Fruit fly (Drosophila melanogaster) whole organism, embryonic: ENCODE results near the gene CG12470.

Experiments used
- ATbp ChIP-seq: fragments of 200-800 bp; sonication (Bioruptor generic); optimal IDR thresholded peaks from 2 replicates; lab custom pipeline; 2017; ENCODE audit warnings: missing biosample characterization, mild to moderate bottlenecking, missing genetic modification characterization, missing genetic modification reagents
- Atf-2 ChIP-seq: fragments of 200-800 bp; sonication (Bioruptor generic); optimal IDR thresholded peaks from 2 replicates; lab custom pipeline; 2016; ENCODE audit warnings: missing biosample characterization, missing genetic modification characterization
- Bgb ChIP-seq: fragments of 200-800 bp; sonication (Bioruptor generic); IDR thresholded peaks from 2 replicates; pipeline ENCODE4 v1.3.6; 2022; ENCODE audit warnings: missing biosample characterization, missing genetic modification characterization; ENCODE audit not compliant: partially characterized antibody
- CG10209 ChIP-seq: fragments of 200-800 bp; sonication (Bioruptor generic); optimal IDR thresholded peaks from 3 replicates; lab custom pipeline; 2017; ENCODE audit warnings: missing biosample characterization, mild to moderate bottlenecking, missing genetic modification characterization, missing genetic modification reagents
- CG11247 ChIP-seq: fragments of 200-800 bp; sonication (Bioruptor generic); IDR thresholded peaks from 2 replicates; pipeline ENCODE4 v1.3.6; 2022; ENCODE audit warnings: missing biosample characterization, missing genetic modification characterization
- CG11723 ChIP-seq: fragments of 200-800 bp; sonication (Bioruptor generic); optimal IDR thresholded peaks from 2 replicates; lab custom pipeline; 2017; ENCODE audit warnings: missing biosample characterization, mild to moderate bottlenecking, missing genetic modification characterization
- CG1233 ChIP-seq: fragments of 200-800 bp; sonication (Bioruptor generic); optimal IDR thresholded peaks from 4 replicates; lab custom pipeline; 2018; ENCODE audit warnings: missing biosample characterization, mild to moderate bottlenecking, missing genetic modification characterization
- CG12769 ChIP-seq: fragments of 200-800 bp; sonication (Bioruptor generic); optimal IDR thresholded peaks from 2 replicates; lab custom pipeline; 2019; ENCODE audit warnings: missing biosample characterization, mild to moderate bottlenecking, missing genetic modification characterization, moderate library complexity
- CG12942 ChIP-seq: fragments of 200-800 bp; sonication (Bioruptor generic); optimal IDR thresholded peaks from 3 replicates; lab custom pipeline; 2016; ENCODE audit warnings: missing biosample characterization, missing genetic modification characterization
- CG1647 ChIP-seq: fragments of 200-800 bp; sonication (Bioruptor generic); optimal IDR thresholded peaks from 3 replicates; lab custom pipeline; 2016; ENCODE audit warnings: missing biosample characterization, missing genetic modification characterization
- CG2202 ChIP-seq: fragments of 200-800 bp; sonication (Bioruptor generic); optimal IDR thresholded peaks from 2 replicates; lab custom pipeline; 2018; ENCODE audit warnings: missing biosample characterization, mild to moderate bottlenecking, missing genetic modification characterization
- CG30020 ChIP-seq: fragments of 200-800 bp; optimal IDR thresholded peaks from 2 replicates; lab custom pipeline; 2019; ENCODE audit warnings: missing biosample characterization, mild to moderate bottlenecking, missing genetic modification characterization, moderate library complexity
- CG33557 ChIP-seq: fragments of 200-800 bp; sonication (Bioruptor generic); optimal IDR thresholded peaks from 2 replicates; lab custom pipeline; 2019; ENCODE audit warnings: missing biosample characterization, mild to moderate bottlenecking, missing genetic modification characterization, moderate library complexity
- CG34422 ChIP-seq: fragments of 200-800 bp; sonication (Bioruptor generic); IDR thresholded peaks from 3 replicates; pipeline ENCODE4 v1.3.6; 2022; ENCODE audit warnings: missing biosample characterization, missing genetic modification characterization
- CG4328 ChIP-seq: fragments of 200-800 bp; sonication (Bioruptor generic); optimal IDR thresholded peaks from 3 replicates; lab custom pipeline; 2017; ENCODE audit warnings: missing biosample characterization, missing genetic modification reagents, missing genetic modification characterization
- CG43689 ChIP-seq: fragments of 200-800 bp; sonication (Bioruptor generic); IDR thresholded peaks from 2 replicates; pipeline ENCODE4 v1.3.6; 2022; ENCODE audit warnings: missing biosample characterization, missing genetic modification characterization
- CG4707 ChIP-seq: fragments of 200-800 bp; sonication (Bioruptor generic); optimal IDR thresholded peaks from 2 replicates; lab custom pipeline; 2018; ENCODE audit warnings: missing biosample characterization, mild to moderate bottlenecking, missing genetic modification characterization, moderate library complexity
- CG8478 ChIP-seq: fragments of >200 bp; optimal IDR thresholded peaks from 2 replicates; lab custom pipeline; 2018
- Camta ChIP-seq: fragments of 200-800 bp; sonication (Bioruptor generic); optimal IDR thresholded peaks from 2 replicates; lab custom pipeline; 2016; ENCODE audit warnings: missing biosample characterization, missing genetic modification characterization
- CoRest ChIP-seq: fragments of 200-800 bp; sonication (Bioruptor generic); optimal IDR thresholded peaks from 3 replicates; lab custom pipeline; 2018; ENCODE audit warnings: missing biosample characterization, mild to moderate bottlenecking, missing genetic modification characterization, moderate library complexity
- Doc2 ChIP-seq: fragments of 200-800 bp; sonication (Bioruptor generic); IDR thresholded peaks from 2 replicates; pipeline ENCODE4 v1.3.6; 2022; ENCODE audit warnings: missing biosample characterization, missing genetic modification characterization
- Hmx ChIP-seq: fragments of 200-800 bp; sonication (Bioruptor generic); optimal IDR thresholded peaks from 2 replicates; lab custom pipeline; 2016; ENCODE audit warnings: missing biosample characterization, missing genetic modification characterization
- Hr3 ChIP-seq: fragments of 200-800 bp; sonication (Bioruptor generic); optimal IDR thresholded peaks from 3 replicates; lab custom pipeline; 2016; ENCODE audit warnings: missing biosample characterization, missing genetic modification characterization
- Max ChIP-seq: fragments of 200-800 bp; sonication (Bioruptor generic); optimal IDR thresholded peaks from 2 replicates; lab custom pipeline; 2016; ENCODE audit warnings: missing biosample characterization, mild to moderate bottlenecking, missing genetic modification characterization
- Neu2 ChIP-seq: fragments of 200-800 bp; sonication (Bioruptor generic); optimal IDR thresholded peaks from 3 replicates; lab custom pipeline; 2016; ENCODE audit warnings: missing biosample characterization, missing genetic modification characterization, borderline replicate concordance
- Rfx ChIP-seq: fragments of 200-800 bp; sonication (Bioruptor generic); IDR thresholded peaks from 2 replicates; pipeline ENCODE4 v1.3.6; 2022; ENCODE audit warnings: missing biosample characterization, missing genetic modification characterization
- Rx ChIP-seq: fragments of 200-800 bp; sonication (Bioruptor generic); IDR thresholded peaks from 2 replicates; pipeline ENCODE4 v1.3.6; 2022; ENCODE audit warnings: missing biosample characterization, missing genetic modification characterization
- Side ChIP-seq: fragments of 200-800 bp; sonication (Bioruptor generic); optimal IDR thresholded peaks from 2 replicates; lab custom pipeline; 2016; ENCODE audit warnings: missing biosample characterization, missing genetic modification characterization
- Sin3A ChIP-seq: fragments of >200 bp; optimal IDR thresholded peaks from 2 replicates; lab custom pipeline; 2018
- Spps ChIP-seq: fragments of 200-800 bp; sonication (Bioruptor generic); optimal IDR thresholded peaks from 2 replicates; lab custom pipeline; 2018; ENCODE audit warnings: missing biosample characterization, mild to moderate bottlenecking, missing genetic modification characterization
- Vsx1 ChIP-seq: fragments of 200-800 bp; sonication (Bioruptor generic); optimal IDR thresholded peaks from 2 replicates; lab custom pipeline; 2017; ENCODE audit warnings: missing biosample characterization, mild to moderate bottlenecking, missing genetic modification characterization, missing genetic modification reagents
- ab ChIP-seq: fragments of 200-800 bp; sonication (Bioruptor generic); optimal IDR thresholded peaks from 2 replicates; lab custom pipeline; 2016; ENCODE audit warnings: missing biosample characterization, missing genetic modification characterization
- abd-A ChIP-seq: fragments of 200-800 bp; sonication (Bioruptor generic); optimal IDR thresholded peaks from 3 replicates; lab custom pipeline; 2019; ENCODE audit warnings: missing biosample characterization, mild to moderate bottlenecking, missing genetic modification characterization, moderate library complexity
- ci ChIP-seq: fragments of 200-800 bp; sonication (Bioruptor generic); IDR thresholded peaks from 3 replicates; pipeline ENCODE4 v1.3.6; 2022; ENCODE audit warnings: missing biosample characterization, missing genetic modification characterization
- dm ChIP-seq: fragments of 200-800 bp; sonication (Bioruptor generic); optimal IDR thresholded peaks from 3 replicates; lab custom pipeline; 2016; ENCODE audit warnings: missing biosample characterization, missing genetic modification characterization
- en ChIP-seq: fragments of 200-800 bp; sonication (Bioruptor generic); optimal IDR thresholded peaks from 2 replicates; lab custom pipeline; 2016; ENCODE audit warnings: missing biosample characterization, missing genetic modification characterization
- ewg ChIP-seq: fragments of 200-800 bp; sonication (Bioruptor generic); optimal IDR thresholded peaks from 3 replicates; lab custom pipeline; 2017; ENCODE audit warnings: mild to moderate bottlenecking, missing biosample characterization, missing genetic modification reagents, missing genetic modification characterization
- fd96Cb ChIP-seq: fragments of 200-800 bp; sonication (Bioruptor generic); optimal IDR thresholded peaks from 2 replicates; lab custom pipeline; 2018; ENCODE audit warnings: missing biosample characterization, mild to moderate bottlenecking, missing genetic modification characterization, moderate library complexity
- grn ChIP-seq: fragments of 200-800 bp; sonication (Bioruptor generic); optimal IDR thresholded peaks from 3 replicates; lab custom pipeline; 2017; ENCODE audit warnings: missing biosample characterization, missing genetic modification characterization
- gro ChIP-seq: fragments of 200-800 bp; sonication (Bioruptor generic); optimal IDR thresholded peaks from 2 replicates; lab custom pipeline; 2016; ENCODE audit warnings: missing biosample characterization, missing genetic modification characterization
- gsb-n ChIP-seq: fragments of 200-800 bp; sonication (Bioruptor generic); optimal IDR thresholded peaks from 3 replicates; lab custom pipeline; 2018; ENCODE audit warnings: missing biosample characterization, mild to moderate bottlenecking, missing genetic modification characterization
- maf-S ChIP-seq: fragments of 200-800 bp; sonication (Bioruptor generic); optimal IDR thresholded peaks from 2 replicates; lab custom pipeline; 2016; ENCODE audit warnings: missing biosample characterization, missing genetic modification characterization
- nerfin-2 ChIP-seq: fragments of 200-800 bp; sonication (Bioruptor generic); IDR thresholded peaks from 2 replicates; pipeline ENCODE4 v1.3.6; 2022; ENCODE audit warnings: missing biosample characterization, missing genetic modification characterization; ENCODE audit not compliant: partially characterized antibody
- psq ChIP-seq: fragments of 200-800 bp; sonication (Bioruptor generic); optimal IDR thresholded peaks from 2 replicates; lab custom pipeline; 2017; ENCODE audit warnings: missing biosample characterization, missing genetic modification characterization
- schlank ChIP-seq: fragments of 200-800 bp; sonication (Bioruptor generic); optimal IDR thresholded peaks from 2 replicates; lab custom pipeline; 2018; ENCODE audit warnings: missing biosample characterization, mild to moderate bottlenecking, missing genetic modification characterization
- stc ChIP-seq: fragments of 200-800 bp; sonication (Bioruptor generic); IDR thresholded peaks from 2 replicates; pipeline ENCODE4 v1.3.6; 2022; ENCODE audit warnings: missing biosample characterization, missing genetic modification characterization
- stwl ChIP-seq: fragments of 200-800 bp; sonication (Bioruptor generic); optimal IDR thresholded peaks from 3 replicates; lab custom pipeline; 2018; ENCODE audit warnings: missing biosample characterization, mild to moderate bottlenecking, missing genetic modification characterization, moderate library complexity
- tgo ChIP-seq: fragments of 200-800 bp; sonication (Bioruptor generic); IDR thresholded peaks from 3 replicates; pipeline ENCODE4 v1.3.6; 2022; ENCODE audit warnings: missing biosample characterization, missing genetic modification characterization
- zen ChIP-seq: fragments of 200-800 bp; sonication (Bioruptor generic); optimal IDR thresholded peaks from 3 replicates; lab custom pipeline; 2018; ENCODE audit warnings: missing biosample characterization, mild to moderate bottlenecking, missing genetic modification characterization, moderate library complexity

Gene CG12470

dm6 chrX:351599-351998 lies 44.1 kb downstream of the CG12470 start (continued):
- TF ChIP-seq Rx (GFP tag; lab: Robert Waterston, UW) (no peak), gsb-n (tag; lab: Kevin White, UChicago) (no peak), Sin3A (lab: Kevin White, UChicago) (no peak), CG30020 (tag; lab: Kevin White, UChicago) (no peak), CG1233 (GFP tag; lab: Kevin White, UChicago) (no peak), Max (GFP tag; lab: Kevin White, UChicago) (no peak), fd96Cb (tag; lab: Kevin White, UChicago) (no peak), Spps (tag; lab: Kevin White, UChicago) (no peak), CG12769 (tag; lab: Kevin White, UChicago) (no peak), ATbp (GFP tag; lab: Kevin White, UChicago) (no peak), tgo (GFP tag; lab: Robert Waterston, UW) (no peak), CG34422 (GFP tag; lab: Robert Waterston, UW) (no peak), CG2202 (no peak), stc (GFP tag; lab: Robert Waterston, UW) (no peak), grn (GFP tag; lab: Kevin White, UChicago) (no peak), CG43689 (GFP tag; lab: Robert Waterston, UW) (no peak), Bgb (peak; percentile 52; the same call in 1 of the 2 replicates), CG33557 (GFP tag; lab: Kevin White, UChicago) (no peak), abd-A (no peak), ci (GFP tag; lab: Robert Waterston, UW) (no peak), CG4328 (GFP tag; lab: Kevin White, UChicago) (no peak), stwl (no peak), CG11723 (GFP tag; lab: Kevin White, UChicago) (no peak), gro (GFP tag; lab: Kevin White, UChicago) (no peak), zen (no peak), Atf-2 (GFP tag; lab: Kevin White, UChicago) (no peak), CG8478 (lab: Kevin White, UChicago) (no peak), CG4707 (GFP tag; lab: Kevin White, UChicago) (no peak), CG10209 (no peak), Side (GFP tag; lab: Kevin White, UChicago) (no peak), Hr3 (GFP tag; lab: Kevin White, UChicago) (no peak), psq (GFP tag; lab: Kevin White, UChicago) (no peak), dm (GFP tag; lab: Kevin White, UChicago) (no peak), CG11247 (GFP tag; lab: Robert Waterston, UW) (no peak), nerfin-2 (GFP tag; lab: Robert Waterston, UW) (peak; percentile 69), Neu2 (GFP tag; lab: Kevin White, UChicago) (no peak), Doc2 (GFP tag; lab: Robert Waterston, UW) (no peak), CoRest (no peak), CG1647 (GFP tag; lab: Kevin White, UChicago) (no peak), schlank (tag; lab: Kevin White, UChicago) (no peak), ewg (GFP tag; lab: Kevin White, UChicago) (no peak), Vsx1 (GFP tag; lab: Kevin White, UChicago) (no peak), Hmx (GFP tag; lab: Kevin White, UChicago) (no peak), Camta (GFP tag; lab: Kevin White, UChicago) (no peak), Rfx (GFP tag; lab: Robert Waterston, UW) (no peak), ab (GFP tag; lab: Kevin White, UChicago) (no peak), maf-S (GFP tag; lab: Kevin White, UChicago) (no peak), CG12942 (no peak), en (GFP tag; lab: Kevin White, UChicago) (no peak)
- TF ChIP-seq, all 482 proteins: peak for 16
